Worm (Caenorhabditis elegans) whole organism, midembryonic: ENCODE data around the gene C28D4.10.
A peak's percentile ranks its signal among the peaks of the same experiment; 100 is the strongest.
"Not testable (repeated sequence)": the region's sequence is repeated elsewhere in the genome, so short reads cannot be mapped to it uniquely, and the experiment has no call there.

Experiments used
- T22C8.4 ChIP-seq: fragments of 200-800 bp; sonication (Bioruptor generic); IDR thresholded peaks from 2 replicates; pipeline ENCODE4 v1.3.6; 2022; ENCODE audit warnings: missing genetic modification characterization, missing compliant biosample characterization
- cog-1 ChIP-seq: sonication (generic microtip); optimal IDR thresholded peaks from 2 replicates; lab custom pipeline; 2016; ENCODE audit warnings: missing genetic modification characterization, missing compliant biosample characterization
- flt-1 ChIP-seq: fragments of 200-800 bp; sonication (Bioruptor generic); IDR thresholded peaks from 2 replicates; pipeline ENCODE4 v1.3.6; 2022; ENCODE audit warnings: missing genetic modification characterization, missing compliant biosample characterization
- klf-2 ChIP-seq: fragments of 200-800 bp; sonication (Bioruptor generic); conservative IDR thresholded peaks from 2 replicates; pipeline ENCODE4 v1.3.6; 2022; ENCODE audit warnings: missing genetic modification reagents, missing genetic modification characterization, missing compliant biosample characterization
- med-1 ChIP-seq: sonication (generic microtip); optimal IDR thresholded peaks from 2 replicates; lab custom pipeline; 2017; ENCODE audit warnings: missing genetic modification characterization, mild to moderate bottlenecking, missing compliant biosample characterization, antibody characterized with exemption, missing genetic modification reagents; ENCODE audit not compliant: insufficient read depth
- ref-1 ChIP-seq: fragments of 200-800 bp; sonication (Bioruptor generic); conservative IDR thresholded peaks from 2 replicates; pipeline ENCODE4 v1.3.6; 2022; ENCODE audit warnings: missing genetic modification reagents, missing genetic modification characterization, missing compliant biosample characterization
- tab-1 ChIP-seq: fragments of 200-800 bp; sonication (Bioruptor generic); IDR thresholded peaks from 2 replicates; pipeline ENCODE4 v1.3.6; 2022; ENCODE audit warnings: missing genetic modification characterization, missing compliant biosample characterization
- ztf-23 ChIP-seq: fragments of 200-800 bp; sonication (Bioruptor generic); IDR thresholded peaks from 2 replicates; pipeline ENCODE4 v1.3.6; 2022; ENCODE audit warnings: missing genetic modification reagents, missing genetic modification characterization, missing compliant biosample characterization
- ztf-29 ChIP-seq: fragments of 200-800 bp; sonication (Bioruptor generic); IDR thresholded peaks from 2 replicates; pipeline ENCODE4 v1.3.6; 2022; ENCODE audit warnings: missing genetic modification reagents, missing genetic modification characterization, missing compliant biosample characterization

C28D4.10 gene

DNA sequence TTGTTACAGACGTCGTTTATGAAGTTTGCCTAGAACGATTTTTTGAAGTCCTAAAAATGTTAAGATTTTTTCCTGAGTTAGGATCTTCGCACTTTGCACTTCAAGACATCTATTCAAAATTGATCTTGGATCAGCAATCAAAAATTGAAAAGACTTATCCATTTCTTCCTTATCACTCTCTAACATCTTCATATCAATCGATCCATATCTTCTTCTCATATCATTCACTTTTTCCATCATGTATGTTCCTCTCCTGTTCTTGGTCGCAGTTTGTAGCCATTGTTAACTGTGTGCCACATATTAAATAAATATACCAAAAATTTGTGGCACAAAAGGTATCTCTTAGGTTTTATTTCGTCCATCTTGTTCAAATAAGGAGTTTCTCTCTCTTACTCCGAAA lies 17.4 kb downstream of the C28D4.10 start:
- no peak for TF ChIP-seq med-1 (GFP tag; lab: Kevin White, UChicago)
- no peak for TF ChIP-seq klf-2 (GFP tag; lab: Robert Waterston, UW)
- TF ChIP-seq ref-1 (GFP tag; lab: Robert Waterston, UW): no peak
- TF ChIP-seq tab-1: no peak
- no peak for TF ChIP-seq flt-1 (GFP tag; lab: Robert Waterston, UW)
- TF ChIP-seq cog-1 (tag; lab: Kevin White, UChicago): no peak
- TF ChIP-seq T22C8.4 (GFP tag; lab: Robert Waterston, UW): no peak
- no peak for TF ChIP-seq ztf-23 (GFP tag; lab: Robert Waterston, UW)
- TF ChIP-seq ztf-29 (GFP tag; lab: Robert Waterston, UW): no peak

DNA sequence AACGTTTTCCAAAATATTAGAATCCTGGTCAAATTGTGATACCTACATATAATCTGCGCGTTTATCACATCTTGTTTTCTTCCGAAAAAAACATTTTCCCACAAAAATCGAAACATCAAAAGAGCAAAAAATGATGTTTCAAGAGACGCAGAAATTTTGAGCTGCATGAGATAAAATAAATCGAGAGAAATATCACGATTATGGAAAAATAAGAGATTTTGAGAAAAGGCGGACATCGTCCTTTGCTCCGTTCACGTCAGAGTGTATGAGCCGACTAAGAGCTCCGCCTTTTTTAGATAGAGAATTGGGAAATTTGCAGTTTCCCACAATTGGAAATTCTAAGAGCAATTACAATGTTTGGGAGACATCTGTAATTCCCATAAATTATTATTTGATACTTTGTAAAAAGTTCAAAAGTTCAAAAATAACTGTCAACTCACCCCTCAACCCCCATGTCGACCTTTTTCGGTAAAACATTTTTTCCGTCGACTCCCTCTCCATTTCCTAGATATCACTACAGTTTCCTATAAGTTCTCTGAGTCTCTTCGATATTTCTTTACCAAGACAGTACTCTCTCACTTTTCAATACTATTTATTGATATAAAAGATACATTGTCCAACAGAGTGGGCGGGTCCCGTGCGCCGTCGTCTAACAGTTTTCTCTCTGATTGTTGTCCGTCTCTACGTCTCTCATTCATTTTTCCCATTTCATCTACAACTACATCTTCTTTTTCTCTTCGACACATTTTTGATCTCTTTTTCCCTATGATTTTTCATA lies 18.5 kb downstream of the C28D4.10 start:
- no peak for TF ChIP-seq ztf-29 (GFP tag; lab: Robert Waterston, UW)
- TF ChIP-seq tab-1: no peak
- no peak for TF ChIP-seq T22C8.4 (GFP tag; lab: Robert Waterston, UW)
- TF ChIP-seq med-1 (GFP tag; lab: Kevin White, UChicago): no peak
- no peak for TF ChIP-seq ref-1 (GFP tag; lab: Robert Waterston, UW)
- no peak for TF ChIP-seq cog-1 (tag; lab: Kevin White, UChicago)
- TF ChIP-seq flt-1 (GFP tag; lab: Robert Waterston, UW): no peak
- no peak for TF ChIP-seq ztf-23 (GFP tag; lab: Robert Waterston, UW)
- no peak for TF ChIP-seq klf-2 (GFP tag; lab: Robert Waterston, UW)

ce11 chrIV:9757425-9757740 lies 19.1 kb downstream of the C28D4.10 start, which contains the start of gene nhr-97:
Gene nhr-97 (plus strand): TSS chrIV:9757641.
- TF ChIP-seq ref-1 (GFP tag; lab: Robert Waterston, UW): no peak
- TF ChIP-seq ztf-23 (GFP tag; lab: Robert Waterston, UW): no peak
- no peak for TF ChIP-seq med-1 (GFP tag; lab: Kevin White, UChicago)
- TF ChIP-seq T22C8.4 (GFP tag; lab: Robert Waterston, UW): no peak
- TF ChIP-seq flt-1 (GFP tag; lab: Robert Waterston, UW): no peak
- TF ChIP-seq ztf-29 (GFP tag; lab: Robert Waterston, UW): no peak
- TF ChIP-seq klf-2 (GFP tag; lab: Robert Waterston, UW): no peak
- TF ChIP-seq tab-1: no peak
- no peak for TF ChIP-seq cog-1 (tag; lab: Kevin White, UChicago)

DNA sequence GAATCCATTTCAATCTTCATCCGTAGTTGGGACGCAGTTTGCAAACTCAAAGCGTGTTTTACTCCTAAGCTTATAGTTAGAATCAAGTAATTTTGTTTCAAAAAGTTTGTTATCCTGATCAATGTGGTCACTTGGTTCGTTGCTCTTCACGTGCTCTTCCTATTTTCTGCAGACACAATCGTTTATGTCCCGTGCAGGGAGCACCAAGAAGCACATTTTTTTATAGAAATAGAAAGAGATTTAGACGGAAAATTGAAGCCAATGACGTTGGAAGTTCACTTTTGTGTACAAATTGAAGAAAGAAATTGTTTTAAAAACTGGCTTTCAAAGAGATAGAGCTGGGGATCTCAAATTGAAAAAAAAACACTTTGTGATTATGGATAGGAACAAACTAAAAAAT lies 23.5 kb downstream of the C28D4.10 start:
- TF ChIP-seq ref-1 (GFP tag; lab: Robert Waterston, UW): no peak
- no peak for TF ChIP-seq flt-1 (GFP tag; lab: Robert Waterston, UW)

DNA sequence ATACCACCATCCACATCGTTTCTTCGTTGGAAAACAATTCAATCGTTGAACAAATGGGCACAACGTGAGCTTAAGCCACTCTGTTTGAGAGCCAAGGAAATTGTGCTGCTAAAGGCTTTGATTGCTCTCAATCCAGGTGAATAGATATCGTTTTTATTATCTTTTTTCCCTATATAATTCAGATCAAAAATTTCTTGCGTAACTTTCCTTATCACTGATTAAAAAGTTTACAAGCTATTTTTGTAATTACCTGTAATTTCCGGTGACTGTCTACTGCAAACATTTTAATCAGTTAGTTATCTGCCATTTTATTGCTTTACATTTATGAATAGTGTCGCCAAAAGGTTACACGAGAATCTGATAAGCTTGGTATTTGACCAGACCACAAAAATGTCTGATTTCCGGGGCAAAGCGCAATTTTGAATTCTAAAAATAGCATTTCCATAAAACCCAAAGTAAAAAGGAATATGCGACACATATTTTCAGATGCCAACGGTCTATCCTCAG lies 24.4 kb downstream of the C28D4.10 start:
- TF ChIP-seq tab-1 (no peak), cog-1 (tag; lab: Kevin White, UChicago) (no peak), ztf-29 (GFP tag; lab: Robert Waterston, UW) (no peak), ztf-23 (GFP tag; lab: Robert Waterston, UW) (no peak), flt-1 (GFP tag; lab: Robert Waterston, UW) (no peak), T22C8.4 (GFP tag; lab: Robert Waterston, UW) (no peak), ref-1 (GFP tag; lab: Robert Waterston, UW) (no peak), med-1 (GFP tag; lab: Kevin White, UChicago) (no peak), klf-2 (GFP tag; lab: Robert Waterston, UW) (no peak)

DNA sequence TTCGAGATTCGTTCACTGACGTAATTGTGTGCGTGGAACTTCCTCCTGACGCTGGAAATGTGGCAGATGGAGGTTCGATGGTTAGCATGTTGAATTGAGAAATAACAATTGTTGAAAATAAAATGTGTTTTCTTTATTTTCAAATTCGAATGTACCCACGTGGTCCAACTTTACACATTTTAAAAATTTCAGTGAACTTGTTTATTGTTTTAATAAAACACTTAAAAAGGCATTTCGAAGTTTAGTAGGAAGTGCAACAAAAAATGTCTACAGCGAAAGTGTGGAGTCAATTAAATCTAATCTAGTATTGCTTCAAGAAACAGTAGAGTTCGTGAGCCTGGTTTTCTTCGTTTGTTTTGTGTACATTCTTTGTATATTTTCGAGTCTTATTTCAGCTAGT lies 28.0 kb downstream of the C28D4.10 start, which contains the start of gene ssp-36:
ssp-36 (minus strand) TSS at position 101 of the 400 bp plus-strand sequence.
- no peak for TF ChIP-seq klf-2 (GFP tag; lab: Robert Waterston, UW)

DNA sequence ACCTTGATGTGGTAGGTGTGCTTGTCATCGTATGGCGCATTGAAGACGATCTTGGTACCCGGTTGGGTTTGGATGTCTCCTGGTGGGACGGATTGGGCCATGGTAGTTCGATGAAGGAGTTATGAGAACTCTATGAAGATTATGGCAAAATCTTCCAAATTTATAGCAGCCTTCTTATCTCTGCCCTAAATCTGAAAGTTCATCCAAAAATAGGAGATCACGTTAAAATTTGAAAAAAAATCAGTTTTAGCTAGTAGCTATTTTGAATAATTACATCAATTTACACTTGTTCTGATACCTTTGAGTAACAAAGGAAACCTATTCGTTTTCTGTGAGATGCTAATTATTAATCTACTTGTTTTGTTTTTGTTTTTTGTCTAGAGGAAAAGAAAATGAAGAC lies 28.8 kb downstream of the C28D4.10 start, which contains the start of gene msp-79:
msp-79 (minus strand) TSS at position 101 of the 400 bp plus-strand sequence.
- not testable (repeated sequence) for TF ChIP-seq ztf-23, flt-1, T22C8.4 (GFP tag; lab: Robert Waterston, UW)

ce11 chrIV:9769746-9770145 lies 31.5 kb downstream of the C28D4.10 start, which contains the start of gene msp-78:
Gene msp-78 (plus strand): TSS chrIV:9770046.
- TF ChIP-seq ztf-29 (GFP tag; lab: Robert Waterston, UW); ztf-23 (GFP tag; lab: Robert Waterston, UW); cog-1 (tag; lab: Kevin White, UChicago): not testable (repeated sequence)

DNA sequence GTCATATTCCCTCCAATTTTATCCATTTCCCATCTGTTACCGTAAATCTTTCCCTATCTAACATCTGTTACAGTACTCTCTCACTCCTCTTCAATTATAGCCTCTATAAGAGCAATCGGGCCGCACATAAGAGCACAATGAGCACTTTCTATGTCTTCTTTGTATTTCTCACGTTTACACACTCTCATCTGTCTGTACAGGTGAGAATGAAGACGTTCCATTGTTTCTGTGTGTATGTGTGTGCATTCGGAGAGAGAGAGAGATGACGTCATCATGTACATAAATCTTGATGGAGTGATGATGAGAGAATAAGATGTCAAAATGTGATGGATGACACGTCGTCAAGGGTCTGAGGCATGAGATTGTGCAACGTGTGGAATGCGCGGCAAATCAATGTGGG lies 32.5 kb downstream of the C28D4.10 start:
- TF ChIP-seq tab-1 (no peak), cog-1 (tag; lab: Kevin White, UChicago) (peak; percentile 11), flt-1 (GFP tag; lab: Robert Waterston, UW) (no peak), ztf-29 (GFP tag; lab: Robert Waterston, UW) (no peak)

ce11 chrIV:9772096-9772720 lies 33.9 kb downstream of the C28D4.10 start, which contains the start of gene cav-1:
Gene cav-1 (plus strand): TSS chrIV:9772510.
- TF ChIP-seq cog-1 (tag; lab: Kevin White, UChicago) (no peak), flt-1 (GFP tag; lab: Robert Waterston, UW) (0 out of 2 replicates have a peak, but pooled peaks have one; percentile 10)
